Worm (Caenorhabditis elegans) whole organism, L4 larva: ENCODE results near the gene str-129.

ENCODE experiments used
- F44E2.7 ChIP-seq: fragments of 200-800 bp; sonication (Bioruptor generic); IDR thresholded peaks from 2 replicates; pipeline ENCODE4 v2.1.2; 2022; ENCODE audit warnings: missing genetic modification characterization, missing compliant biosample characterization
- T20F7.1 ChIP-seq: fragments of 200-800 bp; sonication (Bioruptor generic); optimal IDR thresholded peaks from 2 replicates; lab custom pipeline; 2018; ENCODE audit warnings: mild to moderate bottlenecking, missing genetic modification characterization, missing compliant biosample characterization
- dmd-6 ChIP-seq: fragments of 200-800 bp; sonication (Bioruptor generic); IDR thresholded peaks from 2 replicates; pipeline ENCODE4 v1.3.6; 2022; ENCODE audit warnings: missing genetic modification reagents, missing genetic modification characterization, missing compliant biosample characterization
- dmd-8 ChIP-seq: fragments of 200-800 bp; sonication (Bioruptor generic); IDR thresholded peaks from 2 replicates; pipeline ENCODE4 v1.3.6; 2022; ENCODE audit warnings: missing genetic modification characterization, missing compliant biosample characterization
- dpl-1 ChIP-seq: fragments of 150-350 bp; optimal IDR thresholded peaks from 2 replicates; lab custom pipeline; 2014; ENCODE audit warnings: missing biosample characterization, missing genetic modification reagents, missing genetic modification characterization
- lim-7 ChIP-seq: fragments of 200-800 bp; sonication (Bioruptor generic); IDR thresholded peaks from 2 replicates; pipeline ENCODE4 v1.3.6; 2022; ENCODE audit warnings: missing genetic modification characterization, missing compliant biosample characterization
- lsy-2 ChIP-seq, 2 experiments: fragments of 150-350 bp in 1 of 2; sonication (generic microtip) in 1 of 2; optimal IDR thresholded peaks; 2 replicates each; lab custom pipeline; 2014 to 2017; ENCODE audit warnings: missing biosample characterization in 2 of 2, missing genetic modification characterization in 2 of 2
- mdt-29 ChIP-seq: fragments of 200-800 bp; sonication (Bioruptor generic); IDR thresholded peaks from 2 replicates; pipeline ENCODE4 v1.3.6; 2022; ENCODE audit warnings: missing genetic modification reagents, missing genetic modification characterization, missing compliant biosample characterization
- mxl-3 ChIP-seq: fragments of 200-800 bp; sonication (Bioruptor generic); optimal IDR thresholded peaks from 2 replicates; lab custom pipeline; 2018; ENCODE audit warnings: mild to moderate bottlenecking, missing genetic modification characterization, missing compliant biosample characterization
- skn-1 ChIP-seq: fragments of 150-350 bp; optimal IDR thresholded peaks from 2 replicates; lab custom pipeline; 2014; ENCODE audit warnings: missing biosample characterization, missing genetic modification characterization
- snpc-4 ChIP-seq: fragments of 150-350 bp; optimal IDR thresholded peaks from 2 replicates; lab custom pipeline; 2014; ENCODE audit warnings: missing biosample characterization, missing genetic modification characterization
- zag-1 ChIP-seq: fragments of 150-350 bp; optimal IDR thresholded peaks from 2 replicates; lab custom pipeline; 2014; ENCODE audit warnings: missing biosample characterization, missing genetic modification characterization
- ztf-11 ChIP-seq: fragments of 150-350 bp; optimal IDR thresholded peaks from 2 replicates; lab custom pipeline; 2014; ENCODE audit warnings: missing biosample characterization, missing genetic modification characterization

ce11 chrV:8130149-8130661 is 37.9 kb upstream of the str-129 start, which contains the start of gene snap-1:
- TF ChIP-seq lsy-2 (tag; optimal IDR thresholded peaks at IDR 0.05; lab: Kevin White, UChicago): peak in 1 of 2 experiments; percentile 75
- no peak for TF ChIP-seq lim-7 (GFP tag; lab: Robert Waterston, UW)
- TF ChIP-seq skn-1 (tag; lab: Kevin White, UChicago): no peak
- no peak for TF ChIP-seq zag-1
- TF ChIP-seq mxl-3 (GFP tag; lab: Kevin White, UChicago): peak; percentile 74
- no peak for TF ChIP-seq ztf-11 (tag; lab: Kevin White, UChicago)
- peak; percentile 42 for TF ChIP-seq dpl-1 (GFP tag; lab: Kevin White, UChicago)
- TF ChIP-seq F44E2.7 (GFP tag; lab: Robert Waterston, UW): no peak
- TF ChIP-seq T20F7.1: peak; percentile 42
- TF ChIP-seq dmd-6 (GFP tag; lab: Robert Waterston, UW): no peak; the same call in 1 of the 2 replicates
- no peak for TF ChIP-seq snpc-4
- TF ChIP-seq mdt-29 (GFP tag; lab: Robert Waterston, UW): no peak
- TF ChIP-seq dmd-8 (GFP tag; lab: Robert Waterston, UW): no peak
